Fruit fly (Drosophila melanogaster) whole organism, embryonic: ENCODE results near the gene Gr98b.
A peak's percentile ranks its signal among the peaks of the same experiment; 100 is the strongest.

Source experiments
- Ada2b ChIP-seq: fragments of 200-800 bp; sonication (Bioruptor generic); IDR thresholded peaks from 2 replicates; pipeline ENCODE4 v1.3.6; 2022; ENCODE audit warnings: missing biosample characterization, missing genetic modification characterization
- Awh ChIP-seq: fragments of 200-800 bp; sonication (Bioruptor generic); IDR thresholded peaks from 2 replicates; pipeline ENCODE4, ENCODE4 v1.3.6; 2022; ENCODE audit warnings: missing biosample characterization, missing genetic modification characterization
- CG10321 ChIP-seq: fragments of 200-800 bp; sonication (Bioruptor generic); IDR thresholded peaks from 2 replicates; pipeline ENCODE4 v1.3.6; 2022; ENCODE audit warnings: missing biosample characterization, missing genetic modification characterization
- CG11085 ChIP-seq: fragments of 200-800 bp; sonication (Bioruptor generic); IDR thresholded peaks from 2 replicates; pipeline ENCODE4 v1.3.6; 2022; ENCODE audit warnings: missing biosample characterization, missing genetic modification characterization
- CG11504 ChIP-seq: fragments of 200-800 bp; sonication (Bioruptor generic); optimal IDR thresholded peaks from 3 replicates; lab custom pipeline; 2019; ENCODE audit warnings: missing biosample characterization, mild to moderate bottlenecking, missing genetic modification characterization, moderate library complexity
- CG13123 ChIP-seq: fragments of 200-800 bp; sonication (Bioruptor generic); optimal IDR thresholded peaks from 2 replicates; lab custom pipeline; 2016; ENCODE audit warnings: missing biosample characterization, missing genetic modification characterization
- CG17328 ChIP-seq: fragments of 200-800 bp; sonication (Bioruptor generic); IDR thresholded peaks from 2 replicates; pipeline ENCODE4 v1.3.6; 2022; ENCODE audit warnings: missing biosample characterization, missing genetic modification characterization
- CG17361 ChIP-seq: fragments of 200-800 bp; sonication (Bioruptor generic); IDR thresholded peaks from 3 replicates; pipeline ENCODE4 v1.3.6; 2022; ENCODE audit warnings: missing biosample characterization, missing genetic modification characterization
- CG17568 ChIP-seq: fragments of 200-800 bp; sonication (Bioruptor generic); optimal IDR thresholded peaks from 2 replicates; lab custom pipeline; 2018; ENCODE audit warnings: missing biosample characterization, mild to moderate bottlenecking, missing genetic modification characterization, moderate library complexity
- CG18011 ChIP-seq: fragments of 200-800 bp; sonication (Bioruptor generic); optimal IDR thresholded peaks from 2 replicates; lab custom pipeline; 2017; ENCODE audit warnings: missing biosample characterization, missing genetic modification characterization, mild to moderate bottlenecking, moderate library complexity, missing genotype
- CG2129 ChIP-seq: fragments of 200-800 bp; sonication (Bioruptor generic); IDR thresholded peaks from 2 replicates; pipeline ENCODE4 v1.3.6; 2022; ENCODE audit warnings: missing biosample characterization, missing genetic modification characterization; ENCODE audit not compliant: partially characterized antibody
- CG30020 ChIP-seq: fragments of 200-800 bp; optimal IDR thresholded peaks from 2 replicates; lab custom pipeline; 2019; ENCODE audit warnings: missing biosample characterization, mild to moderate bottlenecking, missing genetic modification characterization, moderate library complexity
- CG3838 ChIP-seq: fragments of 200-800 bp; sonication (Bioruptor generic); optimal IDR thresholded peaks from 3 replicates; lab custom pipeline; 2016; ENCODE audit warnings: missing biosample characterization, missing genetic modification characterization
- CG42726 ChIP-seq: fragments of 200-800 bp; sonication (Bioruptor generic); IDR thresholded peaks from 2 replicates; pipeline ENCODE4 v1.3.6; 2022; ENCODE audit warnings: missing biosample characterization, missing genetic modification characterization; ENCODE audit not compliant: partially characterized antibody
- CG4360 ChIP-seq: fragments of 200-800 bp; sonication (Bioruptor generic); IDR thresholded peaks from 2 replicates; pipeline ENCODE4 v1.3.6; 2022; ENCODE audit warnings: missing biosample characterization, missing genetic modification characterization
- CG4424 ChIP-seq: fragments of 200-800 bp; sonication (Bioruptor generic); optimal IDR thresholded peaks from 3 replicates; lab custom pipeline; 2016; ENCODE audit warnings: missing biosample characterization, missing genetic modification characterization
- CG4854 ChIP-seq: fragments of 200-800 bp; sonication (Bioruptor generic); optimal IDR thresholded peaks from 2 replicates; lab custom pipeline; 2016; ENCODE audit warnings: missing biosample characterization, missing genetic modification characterization, inconsistent platforms
- CG5953 ChIP-seq: fragments of 200-800 bp; sonication (Bioruptor generic); IDR thresholded peaks from 2 replicates; pipeline ENCODE4 v1.3.6; 2022; ENCODE audit warnings: missing biosample characterization, missing genetic modification characterization
- CG8388 ChIP-seq: fragments of 200-800 bp; sonication (Bioruptor generic); optimal IDR thresholded peaks from 2 replicates; lab custom pipeline; 2019; ENCODE audit warnings: missing biosample characterization, mild to moderate bottlenecking, missing genetic modification characterization, moderate library complexity
- CG8765 ChIP-seq: fragments of 200-800 bp; sonication (Bioruptor generic); IDR thresholded peaks from 2 replicates; pipeline ENCODE4 v1.3.6; 2022; ENCODE audit warnings: missing biosample characterization, missing genetic modification characterization
- Dbx ChIP-seq: fragments of 200-800 bp; sonication (Bioruptor generic); IDR thresholded peaks from 3 replicates; pipeline ENCODE4 v1.3.6; 2022; ENCODE audit warnings: missing biosample characterization, missing genetic modification characterization
- Elba2 ChIP-seq: fragments of 200-800 bp; sonication (Bioruptor generic); optimal IDR thresholded peaks from 3 replicates; lab custom pipeline; 2016; ENCODE audit warnings: missing biosample characterization, missing genetic modification characterization
- Gsc ChIP-seq: fragments of 200-800 bp; sonication (Bioruptor generic); IDR thresholded peaks from 2 replicates; pipeline ENCODE4 v1.3.6; 2022; ENCODE audit warnings: missing biosample characterization, missing genetic modification characterization
- NC2α ChIP-seq: fragments of 200-800 bp; sonication (Bioruptor generic); optimal IDR thresholded peaks from 2 replicates; lab custom pipeline; 2016; ENCODE audit warnings: missing biosample characterization, missing genetic modification characterization
- NFAT ChIP-seq: fragments of 200-800 bp; sonication (Bioruptor generic); IDR thresholded peaks from 2 replicates; pipeline ENCODE4 v1.3.6; 2022; ENCODE audit warnings: missing biosample characterization, missing genetic modification characterization
- Sin3A ChIP-seq: fragments of >200 bp; optimal IDR thresholded peaks from 2 replicates; lab custom pipeline; 2018
- Six4 ChIP-seq: fragments of 200-800 bp; sonication (Bioruptor generic); optimal IDR thresholded peaks from 2 replicates; lab custom pipeline; 2016; ENCODE audit warnings: missing biosample characterization, missing genetic modification characterization
- Ssrp ChIP-seq: fragments of 200-800 bp; sonication (Bioruptor generic); optimal IDR thresholded peaks from 2 replicates; lab custom pipeline; 2018; ENCODE audit warnings: missing biosample characterization, mild to moderate bottlenecking, missing genetic modification characterization, moderate library complexity
- TFAM ChIP-seq: fragments of 200-800 bp; sonication (Bioruptor generic); optimal IDR thresholded peaks from 2 replicates; lab custom pipeline; 2017; ENCODE audit warnings: missing biosample characterization, missing genetic modification characterization, inconsistent platforms
- Tbp ChIP-seq: fragments of >200 bp; optimal IDR thresholded peaks from 2 replicates; lab custom pipeline; 2018; ENCODE audit warnings: missing biosample characterization, missing genetic modification characterization
- cas ChIP-seq: fragments of 200-800 bp; sonication (Bioruptor generic); IDR thresholded peaks from 2 replicates; pipeline ENCODE4 v1.3.6; 2022; ENCODE audit warnings: missing biosample characterization, missing genetic modification characterization
- caup ChIP-seq: fragments of 200-800 bp; sonication (Bioruptor generic); optimal IDR thresholded peaks from 3 replicates; lab custom pipeline; 2017; ENCODE audit warnings: missing biosample characterization, mild to moderate bottlenecking, missing genetic modification characterization, moderate library complexity; ENCODE audit not compliant: severe bottlenecking
- chif ChIP-seq, 2 experiments: fragments of 200-800 bp; sonication (Bioruptor generic); optimal IDR thresholded peaks; 3 replicates each; lab custom pipeline; 2016; ENCODE audit warnings: missing biosample characterization in 2 of 2, missing genetic modification characterization in 2 of 2
- chinmo ChIP-seq: fragments of 200-800 bp; sonication (Bioruptor generic); IDR thresholded peaks from 4 replicates; pipeline ENCODE4 v1.3.6; 2022; ENCODE audit warnings: missing biosample characterization, missing genetic modification characterization; ENCODE audit not compliant: partially characterized antibody
- chn ChIP-seq: fragments of 200-800 bp; sonication (Bioruptor generic); optimal IDR thresholded peaks from 2 replicates; lab custom pipeline; 2016; ENCODE audit warnings: missing biosample characterization, missing genetic modification characterization
- corto ChIP-seq: fragments of 200-800 bp; sonication (Bioruptor generic); optimal IDR thresholded peaks from 2 replicates; lab custom pipeline; 2016; ENCODE audit warnings: missing biosample characterization, mild to moderate bottlenecking, missing genetic modification characterization, moderate library complexity
- crc ChIP-seq: fragments of 200-800 bp; sonication (Bioruptor generic); optimal IDR thresholded peaks from 2 replicates; lab custom pipeline; 2016; ENCODE audit warnings: missing biosample characterization, missing genetic modification characterization
- crol ChIP-seq: fragments of 200-800 bp; sonication (Bioruptor generic); IDR thresholded peaks from 2 replicates; pipeline ENCODE4 v1.3.6; 2022; ENCODE audit warnings: missing biosample characterization, missing genetic modification characterization
- en ChIP-seq: fragments of 200-800 bp; sonication (Bioruptor generic); optimal IDR thresholded peaks from 2 replicates; lab custom pipeline; 2016; ENCODE audit warnings: missing biosample characterization, missing genetic modification characterization
- eve ChIP-seq, 2 experiments: fragments of >200 bp; optimal IDR thresholded peaks; 2 replicates each; lab custom pipeline; 2017; ENCODE audit warnings: missing biosample characterization in 2 of 2, missing genetic modification characterization in 2 of 2
- ewg ChIP-seq: fragments of 200-800 bp; sonication (Bioruptor generic); optimal IDR thresholded peaks from 3 replicates; lab custom pipeline; 2017; ENCODE audit warnings: mild to moderate bottlenecking, missing biosample characterization, missing genetic modification reagents, missing genetic modification characterization
- exex ChIP-seq: fragments of 200-800 bp; sonication (Bioruptor generic); optimal IDR thresholded peaks from 4 replicates; lab custom pipeline; 2018; ENCODE audit warnings: missing biosample characterization, mild to moderate bottlenecking, missing genetic modification characterization, moderate library complexity
- fru ChIP-seq: fragments of >200 bp; optimal IDR thresholded peaks from 2 replicates; lab custom pipeline; 2017
- ftz-f1 ChIP-seq: fragments of 200-800 bp; sonication (Bioruptor generic); optimal IDR thresholded peaks from 2 replicates; lab custom pipeline; 2016; ENCODE audit warnings: missing biosample characterization, missing genetic modification characterization
- fu2 ChIP-seq: fragments of 200-800 bp; sonication (Bioruptor generic); optimal IDR thresholded peaks from 2 replicates; lab custom pipeline; 2016; ENCODE audit warnings: missing biosample characterization, missing genetic modification characterization
- insv ChIP-seq, 2 experiments: fragments of 200-800 bp; sonication (Bioruptor generic); optimal IDR thresholded peaks; 3 replicates each; lab custom pipeline; 2016 to 2018; ENCODE audit warnings: missing biosample characterization in 2 of 2, missing genetic modification characterization in 2 of 2
- lbe ChIP-seq: fragments of 200-800 bp; sonication (Bioruptor generic); optimal IDR thresholded peaks from 2 replicates; lab custom pipeline; 2016; ENCODE audit warnings: missing biosample characterization, mild to moderate bottlenecking, missing genetic modification characterization
- mam ChIP-seq: fragments of 200-800 bp; sonication (Bioruptor generic); optimal IDR thresholded peaks from 3 replicates; lab custom pipeline; 2016; ENCODE audit warnings: missing biosample characterization, missing genetic modification characterization
- nerfin-1 ChIP-seq: fragments of 200-800 bp; sonication (Bioruptor generic); optimal IDR thresholded peaks from 3 replicates; lab custom pipeline; 2019; ENCODE audit warnings: missing biosample characterization, mild to moderate bottlenecking, missing genetic modification characterization, moderate library complexity
- phol ChIP-seq: fragments of 200-800 bp; sonication (Bioruptor generic); optimal IDR thresholded peaks from 3 replicates; lab custom pipeline; 2018; ENCODE audit warnings: missing biosample characterization, mild to moderate bottlenecking, missing genetic modification characterization, moderate library complexity
- row ChIP-seq: fragments of 200-800 bp; sonication (Bioruptor generic); IDR thresholded peaks from 3 replicates; pipeline ENCODE4 v1.3.6; 2022; ENCODE audit warnings: missing biosample characterization, missing genetic modification characterization
- slbo ChIP-seq: fragments of 200-800 bp; sonication (Bioruptor generic); IDR thresholded peaks from 2 replicates; pipeline ENCODE4 v1.3.6; 2022; ENCODE audit warnings: missing biosample characterization, missing genetic modification characterization
- yki ChIP-seq: fragments of >200 bp; optimal IDR thresholded peaks from 3 replicates; lab custom pipeline; 2018

The Gr98b gene

dm6 chr3R:27581890-27582487 lies 39.7 kb downstream of the Gr98b start, which contains the start of gene wdb (continued):
- peak; percentile 41 for TF ChIP-seq chn (GFP tag; lab: Kevin White, UChicago)
- no peak for TF ChIP-seq CG4854 (GFP tag; lab: Kevin White, UChicago)
- no peak for TF ChIP-seq CG3838 (GFP tag; lab: Kevin White, UChicago)
- TF ChIP-seq CG10321 (GFP tag; lab: Robert Waterston, UW), result no peak
- no peak for TF ChIP-seq Awh (GFP tag; lab: Robert Waterston, UW)
- no peak for TF ChIP-seq TFAM
- no peak for TF ChIP-seq yki (lab: Kevin White, UChicago)
- TF ChIP-seq lbe (GFP tag; lab: Kevin White, UChicago), result peak; percentile 10
- peak; percentile 9 to 23 for TF ChIP-seq chif (GFP tag; optimal IDR thresholded peaks at IDR 0.05; lab: Kevin White, UChicago)
- no peak for TF ChIP-seq NC2α
- no peak for TF ChIP-seq Tbp (GFP tag; lab: Kevin White, UChicago)
- TF ChIP-seq CG8388 (GFP tag; lab: Kevin White, UChicago), result no peak
- TF ChIP-seq insv (GFP tag; optimal IDR thresholded peaks at IDR 0.05; lab: Kevin White, UChicago), result peak in 1 of 2 experiments; percentile 48
- TF ChIP-seq CG11085 (GFP tag; lab: Robert Waterston, UW), result no peak
- no peak for TF ChIP-seq CG13123 (GFP tag; lab: Kevin White, UChicago)
- no peak for TF ChIP-seq NFAT (GFP tag; lab: Robert Waterston, UW)
- TF ChIP-seq CG17568 (GFP tag; lab: Kevin White, UChicago), result no peak
- TF ChIP-seq Dbx (GFP tag; lab: Robert Waterston, UW), result no peak
- no peak for TF ChIP-seq slbo (GFP tag; lab: Robert Waterston, UW)
- TF ChIP-seq fu2 (GFP tag; lab: Kevin White, UChicago), result peak; percentile 47
- TF ChIP-seq CG8765, result no peak
- no peak for TF ChIP-seq corto (GFP tag; lab: Kevin White, UChicago)
- TF ChIP-seq Sin3A (lab: Kevin White, UChicago), result peak; percentile 32
- no peak for TF ChIP-seq CG42726 (GFP tag; lab: Robert Waterston, UW)
- TF ChIP-seq CG17361 (GFP tag; lab: Robert Waterston, UW), result no peak
- TF ChIP-seq caup (GFP tag; lab: Kevin White, UChicago), result no peak
- no peak for TF ChIP-seq Ada2b (GFP tag; lab: Robert Waterston, UW)
- no peak for TF ChIP-seq CG4360
- TF ChIP-seq CG30020 (tag; lab: Kevin White, UChicago), result no peak
- no peak for TF ChIP-seq CG18011 (GFP tag; lab: Kevin White, UChicago)
- TF ChIP-seq CG2129 (GFP tag; lab: Robert Waterston, UW), result no peak
- TF ChIP-seq cas (GFP tag; lab: Robert Waterston, UW), result no peak
- TF ChIP-seq CG17328 (GFP tag; lab: Robert Waterston, UW), result no peak
- no peak for TF ChIP-seq Gsc (GFP tag; lab: Robert Waterston, UW)
- no peak for TF ChIP-seq CG11504
- peak; percentile 46 for TF ChIP-seq CG4424
- TF ChIP-seq Ssrp (tag; lab: Kevin White, UChicago), result no peak
- TF ChIP-seq row, result no peak
- TF ChIP-seq crol (GFP tag; lab: Robert Waterston, UW), result no peak
- no peak for TF ChIP-seq nerfin-1 (tag; lab: Kevin White, UChicago)
- TF ChIP-seq en (GFP tag; lab: Kevin White, UChicago), result peak; percentile 4
- no peak for TF ChIP-seq chinmo
- peak; percentile 9 for TF ChIP-seq Elba2 (GFP tag; lab: Kevin White, UChicago)
- no peak for TF ChIP-seq fru (lab: Kevin White, UChicago)
- peak; percentile 100 for TF ChIP-seq phol (tag; lab: Kevin White, UChicago)
- TF ChIP-seq crc (GFP tag; lab: Kevin White, UChicago), result no peak
- TF ChIP-seq eve (GFP tag; optimal IDR thresholded peaks at IDR 0.05; lab: Kevin White, UChicago), result no peak
- TF ChIP-seq Six4 (GFP tag; lab: Kevin White, UChicago), result peak; percentile 24
- TF ChIP-seq ewg (GFP tag; lab: Kevin White, UChicago), result no peak
- no peak for TF ChIP-seq exex (tag; lab: Kevin White, UChicago)
- no peak for TF ChIP-seq CG5953 (GFP tag; lab: Robert Waterston, UW)
- TF ChIP-seq ftz-f1 (GFP tag; lab: Kevin White, UChicago), result no peak
- peak; percentile 78 for TF ChIP-seq mam (GFP tag; lab: Kevin White, UChicago)
